Worm (Caenorhabditis elegans) whole organism, mixed stage, embryonic: ENCODE measurements around the gene T10D4.1.

Experiments
- blmp-1 ChIP-seq: fragments of 150-350 bp; optimal IDR thresholded peaks from 2 replicates; lab custom pipeline; 2014; ENCODE audit warnings: missing biosample characterization, missing genetic modification characterization
- ces-1 ChIP-seq: fragments of 150-350 bp; optimal IDR thresholded peaks from 2 replicates; lab custom pipeline; 2014; ENCODE audit warnings: missing biosample characterization, missing genetic modification reagents, missing genetic modification characterization
- elt-3 ChIP-seq: fragments of 150-350 bp; optimal IDR thresholded peaks from 2 replicates; lab custom pipeline; 2014; ENCODE audit warnings: missing biosample characterization, missing genetic modification characterization
- flh-1 ChIP-seq: fragments of 200-800 bp; sonication (Bioruptor generic); optimal IDR thresholded peaks from 2 replicates; lab custom pipeline; 2018; ENCODE audit warnings: mild to moderate bottlenecking, missing genetic modification characterization, moderate library complexity, missing compliant biosample characterization
- hlh-1 ChIP-seq: fragments of 150-350 bp; optimal IDR thresholded peaks from 2 replicates; lab custom pipeline; 2014; ENCODE audit warnings: missing biosample characterization, missing genetic modification reagents, missing genetic modification characterization
- lin-13 ChIP-seq: fragments of 150-350 bp; optimal IDR thresholded peaks from 2 replicates; lab custom pipeline; 2014; ENCODE audit warnings: missing biosample characterization, missing genetic modification characterization
- mep-1 ChIP-seq: fragments of 150-350 bp; optimal IDR thresholded peaks from 2 replicates; lab custom pipeline; 2017; ENCODE audit warnings: missing biosample characterization, missing genetic modification reagents, missing genetic modification characterization, inconsistent platforms
- nhr-2 ChIP-seq: fragments of 150-350 bp; optimal IDR thresholded peaks from 2 replicates; lab custom pipeline; 2014; ENCODE audit warnings: missing biosample characterization, missing genetic modification characterization
- nhr-28 ChIP-seq: fragments of 150-350 bp; optimal IDR thresholded peaks from 2 replicates; lab custom pipeline; 2014; ENCODE audit warnings: missing biosample characterization, missing genetic modification characterization
- pha-4 ChIP-seq: fragments of 150-350 bp; optimal IDR thresholded peaks from 2 replicates; lab custom pipeline; 2018; ENCODE audit warnings: missing biosample characterization, missing genetic modification reagents, missing genetic modification characterization
- ztf-11 ChIP-seq: fragments of 150-350 bp; optimal IDR thresholded peaks from 2 replicates; lab custom pipeline; 2014; ENCODE audit warnings: missing biosample characterization, missing genetic modification characterization

- TF ChIP-seq ces-1 (GFP tag; lab: Kevin White, UChicago) = no peak
- TF ChIP-seq elt-3 (tag; lab: Kevin White, UChicago) = no peak
- TF ChIP-seq hlh-1 = no peak
- no peak for TF ChIP-seq nhr-2 (tag; lab: Kevin White, UChicago)
- TF ChIP-seq mep-1 = no peak
- TF ChIP-seq ztf-11 (tag; lab: Kevin White, UChicago) = no peak
- TF ChIP-seq lin-13 (tag; lab: Kevin White, UChicago) = no peak
- no peak for TF ChIP-seq blmp-1
- TF ChIP-seq pha-4 (tag; lab: Kevin White, UChicago) = no peak
- no peak for TF ChIP-seq nhr-28 (tag; lab: Kevin White, UChicago)
- TF ChIP-seq flh-1 (GFP tag; lab: Kevin White, UChicago) = no peak
Observed at ce11 chrII:3109533-3109932, 40.4 kb upstream of the T10D4.1 start.
